Worm (Caenorhabditis elegans) whole organism, L1 larva: ENCODE results near the gene C04A11.2.

Experiments
- Y116A8C.19 ChIP-seq: sonication (generic microtip); optimal IDR thresholded peaks from 2 replicates; lab custom pipeline; 2016; ENCODE audit warnings: missing compliant biosample characterization, missing genetic modification characterization, borderline replicate concordance
- aha-1 ChIP-seq: fragments of 150-350 bp; optimal IDR thresholded peaks from 2 replicates; lab custom pipeline; 2014; ENCODE audit warnings: missing biosample characterization, missing genetic modification characterization
- alr-1 ChIP-seq: fragments of 200-800 bp; sonication (Bioruptor generic); optimal IDR thresholded peaks from 2 replicates; lab custom pipeline; 2018; ENCODE audit warnings: borderline replicate concordance, mild to moderate bottlenecking, missing genetic modification characterization, missing compliant biosample characterization
- ama-1 ChIP-seq: fragments of 150-350 bp; optimal IDR thresholded peaks from 2 replicates; lab custom pipeline; 2014
- blmp-1 ChIP-seq: fragments of 150-350 bp; optimal IDR thresholded peaks from 2 replicates; lab custom pipeline; 2014; ENCODE audit warnings: missing biosample characterization, missing genetic modification characterization
- ceh-63 ChIP-seq: fragments of 200-800 bp; sonication (Bioruptor generic); optimal IDR thresholded peaks from 2 replicates; lab custom pipeline; 2018; ENCODE audit warnings: mild to moderate bottlenecking, missing genetic modification characterization, missing compliant biosample characterization
- ceh-82 ChIP-seq, 3 experiments: fragments of 150-350 bp in 1 of 3; sonication (generic microtip) in 2 of 3; optimal IDR thresholded peaks; 2 replicates each; lab custom pipeline; 2014 to 2017; ENCODE audit warnings: missing biosample characterization in 3 of 3, missing genetic modification characterization in 3 of 3
- ces-1 ChIP-seq: fragments of 150-350 bp; optimal IDR thresholded peaks from 2 replicates; lab custom pipeline; 2014; ENCODE audit warnings: missing biosample characterization, missing genetic modification reagents, missing genetic modification characterization
- dpl-1 ChIP-seq, 3 experiments: fragments of 150-350 bp in 2 of 3; sonication (generic microtip) in 1 of 3; optimal IDR thresholded peaks; 2 replicates each; lab custom pipeline; 2014 to 2017; ENCODE audit warnings: missing biosample characterization in 3 of 3, missing genetic modification characterization in 3 of 3, missing genetic modification reagents in 3 of 3
- efl-1 ChIP-seq, 4 experiments: fragments of 150-350 bp; optimal IDR thresholded peaks in 3 of 4; peaks in 1 of 4; 1 replicate in 1 of 4; 2 replicates in 3 of 4; lab custom pipeline; 2014; ENCODE audit warnings: missing biosample characterization in 2 of 4, missing genetic modification characterization in 2 of 4, missing genetic modification reagents in 2 of 4
- efl-3 ChIP-seq: fragments of 200-800 bp; sonication (Bioruptor generic); optimal IDR thresholded peaks from 2 replicates; lab custom pipeline; 2018; ENCODE audit warnings: mild to moderate bottlenecking, missing genetic modification characterization, missing compliant biosample characterization
- egl-27 ChIP-seq, 2 experiments: fragments of 150-350 bp in 1 of 2; sonication (generic microtip); optimal IDR thresholded peaks; 3 replicates each; lab custom pipeline; 2017 to 2018; ENCODE audit warnings: missing biosample characterization in 2 of 2, missing genetic modification characterization in 2 of 2, missing genetic modification reagents in 2 of 2
- elt-2 ChIP-seq: sonication (generic microtip); optimal IDR thresholded peaks from 2 replicates; lab custom pipeline; 2016; ENCODE audit warnings: missing genetic modification characterization, mild to moderate bottlenecking, inconsistent platforms, missing compliant biosample characterization, missing genetic modification reagents
- ets-5 ChIP-seq: fragments of 200-800 bp; sonication (Bioruptor generic); IDR thresholded peaks from 2 replicates; pipeline ENCODE4 v1.3.6; 2022; ENCODE audit warnings: missing genetic modification characterization, missing compliant biosample characterization
- fkh-10 ChIP-seq: sonication (generic microtip); optimal IDR thresholded peaks from 2 replicates; lab custom pipeline; 2017; ENCODE audit warnings: missing biosample characterization, missing genetic modification reagents, missing genetic modification characterization
- fkh-8 ChIP-seq: sonication (generic microtip); optimal IDR thresholded peaks from 2 replicates; lab custom pipeline; 2016; ENCODE audit warnings: mild to moderate bottlenecking, missing genetic modification characterization, missing compliant biosample characterization
- fos-1 ChIP-seq: fragments of 150-350 bp; optimal IDR thresholded peaks from 2 replicates; lab custom pipeline; 2014; ENCODE audit warnings: missing biosample characterization, missing genetic modification characterization
- hlh-17 ChIP-seq: fragments of 200-800 bp; sonication (Bioruptor generic); optimal IDR thresholded peaks from 2 replicates; lab custom pipeline; 2018; ENCODE audit warnings: missing genetic modification characterization, mild to moderate bottlenecking, missing compliant biosample characterization, moderate library complexity, borderline replicate concordance
- hpl-2 ChIP-seq: fragments of 150-350 bp; optimal IDR thresholded peaks from 2 replicates; lab custom pipeline; 2014; ENCODE audit warnings: missing biosample characterization, missing genetic modification reagents, missing genetic modification characterization
- jun-1 ChIP-seq: fragments of 150-350 bp; optimal IDR thresholded peaks from 2 replicates; lab custom pipeline; 2014; ENCODE audit warnings: missing biosample characterization, missing genetic modification reagents, missing genetic modification characterization
- lin-35 ChIP-seq, 2 experiments: fragments of 150-350 bp; optimal IDR thresholded peaks; 2 replicates each; lab custom pipeline; 2014; ENCODE audit warnings: missing biosample characterization in 2 of 2, missing genetic modification characterization in 2 of 2, missing genetic modification reagents in 2 of 2
- lin-39 ChIP-seq: fragments of 150-350 bp; optimal IDR thresholded peaks from 2 replicates; lab custom pipeline; 2014; ENCODE audit warnings: missing biosample characterization, missing genetic modification reagents, missing genetic modification characterization
- lir-3 ChIP-seq: sonication (generic microtip); optimal IDR thresholded peaks from 2 replicates; lab custom pipeline; 2016; ENCODE audit warnings: mild to moderate bottlenecking, missing genetic modification characterization, moderate library complexity, missing compliant biosample characterization; ENCODE audit not compliant: poor library complexity
- lsy-2 ChIP-seq, 2 experiments: fragments of 150-350 bp; optimal IDR thresholded peaks; 2 replicates each; lab custom pipeline; 2014; ENCODE audit warnings: missing biosample characterization in 2 of 2, missing genetic modification characterization in 2 of 2
- mab-9 ChIP-seq: fragments of 200-800 bp; sonication (Bioruptor generic); IDR thresholded peaks from 2 replicates; pipeline ENCODE4 v1.3.6; 2022; ENCODE audit warnings: missing genetic modification reagents, missing genetic modification characterization, missing compliant biosample characterization
- mef-2 ChIP-seq: fragments of 150-350 bp; optimal IDR thresholded peaks from 2 replicates; lab custom pipeline; 2014; ENCODE audit warnings: missing biosample characterization, missing genetic modification characterization
- mep-1 ChIP-seq: fragments of 150-350 bp; optimal IDR thresholded peaks from 2 replicates; lab custom pipeline; 2014; ENCODE audit warnings: missing biosample characterization, missing genetic modification characterization
- nhr-11 ChIP-seq: fragments of 150-350 bp; optimal IDR thresholded peaks from 2 replicates; lab custom pipeline; 2014; ENCODE audit warnings: missing biosample characterization, missing genetic modification characterization
- nhr-12 ChIP-seq: sonication (generic microtip); optimal IDR thresholded peaks from 2 replicates; lab custom pipeline; 2017; ENCODE audit warnings: missing biosample characterization, missing genetic modification characterization
- nhr-19 ChIP-seq: fragments of 200-800 bp; sonication (Bioruptor generic); conservative IDR thresholded peaks from 2 replicates; pipeline ENCODE4 v1.3.6; 2022; ENCODE audit warnings: missing genetic modification characterization, missing compliant biosample characterization
- nhr-20 ChIP-seq: sonication (generic microtip); optimal IDR thresholded peaks from 2 replicates; lab custom pipeline; 2016; ENCODE audit warnings: mild to moderate bottlenecking, missing genetic modification characterization, missing compliant biosample characterization
- nhr-237 ChIP-seq: fragments of 150-350 bp; optimal IDR thresholded peaks from 2 replicates; lab custom pipeline; 2014; ENCODE audit warnings: missing biosample characterization, missing genetic modification characterization
- nhr-47 ChIP-seq: sonication (generic microtip); optimal IDR thresholded peaks from 2 replicates; lab custom pipeline; 2016; ENCODE audit warnings: mild to moderate bottlenecking, missing genetic modification characterization, moderate library complexity, missing compliant biosample characterization
- nhr-76 ChIP-seq: sonication (generic microtip); optimal IDR thresholded peaks from 2 replicates; lab custom pipeline; 2017; ENCODE audit warnings: missing biosample characterization, missing genetic modification characterization
- pag-3 ChIP-seq: sonication (generic microtip); optimal IDR thresholded peaks from 2 replicates; lab custom pipeline; 2017; ENCODE audit warnings: missing genetic modification characterization, mild to moderate bottlenecking, missing compliant biosample characterization, antibody characterized with exemption, borderline replicate concordance; ENCODE audit not compliant: insufficient read depth
- pqm-1 ChIP-seq: sonication (generic microtip); optimal IDR thresholded peaks from 3 replicates; lab custom pipeline; 2017; ENCODE audit warnings: missing biosample characterization, missing genetic modification characterization
- rnt-1 ChIP-seq: sonication (generic microtip); optimal IDR thresholded peaks from 2 replicates; lab custom pipeline; 2016; ENCODE audit warnings: mild to moderate bottlenecking, missing genetic modification characterization, moderate library complexity, missing compliant biosample characterization
- skn-1 ChIP-seq: fragments of 150-350 bp; optimal IDR thresholded peaks from 2 replicates; lab custom pipeline; 2014; ENCODE audit warnings: missing biosample characterization, missing genetic modification characterization
- sptf-1 ChIP-seq: fragments of 150-350 bp; optimal IDR thresholded peaks from 2 replicates; lab custom pipeline; 2014; ENCODE audit warnings: missing biosample characterization, missing genetic modification characterization
- sup-37 ChIP-seq: fragments of 200-800 bp; sonication (Bioruptor generic); optimal IDR thresholded peaks from 2 replicates; lab custom pipeline; 2018; ENCODE audit warnings: mild to moderate bottlenecking, missing genetic modification characterization, missing compliant biosample characterization
- swsn-7 ChIP-seq: sonication (generic microtip); optimal IDR thresholded peaks from 2 replicates; lab custom pipeline; 2016; ENCODE audit warnings: missing genetic modification characterization, missing compliant biosample characterization
- tbx-2 ChIP-seq: sonication (generic microtip); optimal IDR thresholded peaks from 2 replicates; lab custom pipeline; 2016; ENCODE audit warnings: missing genetic modification characterization, missing compliant biosample characterization
- tlp-1 ChIP-seq: fragments of 150-350 bp; optimal IDR thresholded peaks from 2 replicates; lab custom pipeline; 2014; ENCODE audit warnings: missing biosample characterization, missing genetic modification characterization
- unc-130 ChIP-seq: fragments of 150-350 bp; optimal IDR thresholded peaks from 2 replicates; lab custom pipeline; 2017; ENCODE audit warnings: missing biosample characterization, missing genetic modification characterization, inconsistent platforms
- unc-30 ChIP-seq: sonication (generic microtip); optimal IDR thresholded peaks from 2 replicates; lab custom pipeline; 2017; ENCODE audit warnings: missing biosample characterization, missing genetic modification characterization
- unc-62 ChIP-seq: fragments of 150-350 bp; optimal IDR thresholded peaks from 2 replicates; lab custom pipeline; 2014; ENCODE audit warnings: missing biosample characterization, missing genetic modification reagents, missing genetic modification characterization
- unc-98 ChIP-seq: fragments of 200-800 bp; sonication (Bioruptor generic); IDR thresholded peaks from 2 replicates; pipeline ENCODE4 v1.3.6; 2022; ENCODE audit warnings: missing genetic modification characterization, missing compliant biosample characterization
- vab-15 ChIP-seq: sonication (generic microtip); optimal IDR thresholded peaks from 2 replicates; lab custom pipeline; 2017; ENCODE audit warnings: missing genotype, mild to moderate bottlenecking, missing genetic modification characterization, missing compliant biosample characterization
- xbp-1 ChIP-seq: sonication (generic microtip); optimal IDR thresholded peaks from 2 replicates; lab custom pipeline; 2016; ENCODE audit warnings: missing genetic modification characterization, missing compliant biosample characterization
- zag-1 ChIP-seq: fragments of 150-350 bp; optimal IDR thresholded peaks from 2 replicates; lab custom pipeline; 2014; ENCODE audit warnings: missing biosample characterization, missing genetic modification characterization
- ztf-4 ChIP-seq: fragments of 150-350 bp; optimal IDR thresholded peaks from 2 replicates; lab custom pipeline; 2014; ENCODE audit warnings: missing biosample characterization, missing genetic modification characterization

C04A11.2 gene

ce11 chrX:13700642-13701233 is 32.1 kb upstream of the C04A11.2 start:
- TF ChIP-seq unc-130 (tag; lab: Kevin White, UChicago): peak; percentile 99
- TF ChIP-seq ceh-63 (GFP tag; lab: Kevin White, UChicago): peak; percentile 99
- TF ChIP-seq ztf-4 (tag; lab: Kevin White, UChicago): peak; percentile 99
- peak; percentile 97 to 98 for TF ChIP-seq egl-27 (tag; optimal IDR thresholded peaks at IDR 0.05; lab: Kevin White, UChicago)
- peak; percentile 100 for TF ChIP-seq fkh-10
- peak; percentile 96 for TF ChIP-seq lir-3 (tag; lab: Kevin White, UChicago)
- peak; percentile 72 for TF ChIP-seq unc-30 (tag; lab: Kevin White, UChicago)
- TF ChIP-seq pqm-1: peak; percentile 36
- TF ChIP-seq mep-1: peak; percentile 100
- peak; percentile 100 for TF ChIP-seq fos-1 (tag; lab: Kevin White, UChicago)
- TF ChIP-seq mab-9 (GFP tag; lab: Robert Waterston, UW): peak; percentile 99
- peak; percentile 100 for TF ChIP-seq hpl-2
- peak; percentile 84 for TF ChIP-seq ces-1
- peak; percentile 100 for TF ChIP-seq jun-1
- TF ChIP-seq elt-2 (tag; lab: Kevin White, UChicago): peak; percentile 94
- peak; percentile 99 for TF ChIP-seq nhr-19 (GFP tag; lab: Robert Waterston, UW)
- TF ChIP-seq unc-62 (GFP tag; lab: Kevin White, UChicago): no peak
- no peak for TF ChIP-seq hlh-17
- TF ChIP-seq efl-1 (optimal IDR thresholded peaks at IDR 0.05; lab: Kevin White, UChicago): peak; percentile 88 to 94
- peak; percentile 47 to 98 for TF ChIP-seq efl-1 (GFP tag; optimal IDR thresholded peaks at IDR 0.05 in 1 of 2; lab: Kevin White, UChicago)
- TF ChIP-seq swsn-7: peak; percentile 99
- no peak for TF ChIP-seq tlp-1 (tag; lab: Kevin White, UChicago)
- TF ChIP-seq blmp-1 (tag; lab: Kevin White, UChicago): peak; percentile 64
- peak; percentile 98 for TF ChIP-seq skn-1 (tag; lab: Kevin White, UChicago)
- TF ChIP-seq dpl-1 (GFP tag; optimal IDR thresholded peaks at IDR 0.05; lab: Kevin White, UChicago): peak; percentile 63 to 72 (median 69)
- TF ChIP-seq tbx-2 (tag; lab: Kevin White, UChicago): peak; percentile 99
- peak; percentile 89 for TF ChIP-seq nhr-12 (tag; lab: Kevin White, UChicago)
- peak; percentile 100 for TF ChIP-seq lin-39 (tag; lab: Kevin White, UChicago)
- TF ChIP-seq zag-1 (tag; lab: Kevin White, UChicago): peak; percentile 95
- no peak for TF ChIP-seq Y116A8C.19 (tag; lab: Kevin White, UChicago)
- TF ChIP-seq nhr-20 (tag; lab: Kevin White, UChicago): peak; percentile 99
- TF ChIP-seq nhr-47 (tag; lab: Kevin White, UChicago): peak; percentile 100
- TF ChIP-seq rnt-1: peak; percentile 100
- TF ChIP-seq lin-35 (GFP tag; optimal IDR thresholded peaks at IDR 0.05; lab: Kevin White, UChicago): peak; percentile 82 to 94
- no peak for TF ChIP-seq pag-3 (tag; lab: Kevin White, UChicago)
- TF ChIP-seq ceh-82 (tag; optimal IDR thresholded peaks at IDR 0.05; lab: Kevin White, UChicago): peak; percentile 98 to 100 (median 99)
- no peak for TF ChIP-seq sptf-1 (tag; lab: Kevin White, UChicago)
- peak; percentile 96 for TF ChIP-seq aha-1 (tag; lab: Kevin White, UChicago)
- TF ChIP-seq alr-1 (tag; lab: Kevin White, UChicago): no peak
- peak; percentile 99 for TF ChIP-seq nhr-76 (tag; lab: Kevin White, UChicago)
- TF ChIP-seq fkh-8: peak; percentile 98
- TF ChIP-seq unc-98 (GFP tag; lab: Robert Waterston, UW): peak; percentile 94
- TF ChIP-seq nhr-237 (tag; lab: Kevin White, UChicago): peak; percentile 97
- peak; percentile 73 for TF ChIP-seq vab-15 (tag; lab: Kevin White, UChicago)
- peak; percentile 96 for TF ChIP-seq mef-2 (tag; lab: Kevin White, UChicago)
- peak; percentile 99 for TF ChIP-seq efl-3 (GFP tag; lab: Kevin White, UChicago)
- TF ChIP-seq ets-5 (GFP tag; lab: Robert Waterston, UW): peak; percentile 95; the same call in 1 of the 2 replicates
- TF ChIP-seq ama-1 (lab: Kevin White, UChicago): peak; percentile 49
- TF ChIP-seq sup-37 (GFP tag; lab: Kevin White, UChicago): peak; percentile 95
- TF ChIP-seq nhr-11 (tag; lab: Kevin White, UChicago): peak; percentile 99
- TF ChIP-seq lsy-2 (tag; optimal IDR thresholded peaks at IDR 0.05; lab: Kevin White, UChicago): peak; percentile 95
- TF ChIP-seq xbp-1 (tag; lab: Kevin White, UChicago): peak; percentile 98
